Worm (Caenorhabditis elegans): Measurements from ENCODE around the gene ZC15.3.
A peak's percentile ranks its signal among the peaks of the same experiment; 100 is the strongest.

Gene ZC15.3

DNA sequence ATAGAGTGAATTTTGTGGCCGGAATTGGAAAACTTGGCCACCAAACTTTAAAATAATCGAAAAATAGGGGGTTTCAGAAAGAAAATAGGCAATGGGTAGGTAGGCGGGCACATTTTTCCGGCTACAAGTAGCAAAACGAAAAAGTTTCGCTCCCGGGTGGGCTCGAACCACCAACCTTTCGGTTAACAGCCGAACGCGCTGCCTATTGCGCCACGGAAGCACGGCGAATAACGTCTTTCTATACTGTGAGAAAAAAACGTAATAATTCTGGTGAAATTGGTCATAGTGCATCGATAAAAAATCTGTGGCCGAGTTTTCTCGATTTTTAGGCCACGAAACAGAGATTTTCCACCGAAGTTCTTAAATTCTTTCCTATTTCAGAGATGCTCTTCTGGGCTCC, 47.0 kb downstream of the ZC15.3 start:
- TF ChIP-seq daf-8 (GFP tag; IDR thresholded peaks at IDR 0.05) (0 out of 2 replicates have a peak, but pooled peaks have one; percentile 18), ceh-20 (GFP tag; IDR thresholded peaks at IDR 0.05) (0 out of 2 replicates have a peak, but pooled peaks have one; percentile 30), attf-4 (tag; optimal IDR thresholded peaks at IDR 0.05) (no peak), unc-39 (tag; optimal IDR thresholded peaks at IDR 0.05) (no peak), daf-16 (GFP tag; optimal IDR thresholded peaks at IDR 0.05) (peak in 1 of 2 experiments; percentile 50), daf-16 (tag; optimal IDR thresholded peaks at IDR 0.05) (peak; percentile 10), lim-7 (GFP tag; IDR thresholded peaks at IDR 0.05) (0 out of 2 replicates have a peak, but pooled peaks have one; percentile 50), F44E2.7 (GFP tag; IDR thresholded peaks at IDR 0.05) (peak; percentile 86; the same call in 1 of the 2 replicates), egl-43 (GFP tag; IDR thresholded peaks at IDR 0.05) (peak; percentile 66), ceh-28 (tag; optimal IDR thresholded peaks at IDR 0.05) (no peak), aly-2 (tag; optimal IDR thresholded peaks at IDR 0.05) (no peak), daf-19 (GFP tag; conservative IDR thresholded peaks at IDR 0.05) (no peak), nhr-102 (tag; optimal IDR thresholded peaks at IDR 0.05) (no peak), spr-1 (tag; optimal IDR thresholded peaks at IDR 0.05) (no peak), unc-130 (GFP tag; optimal IDR thresholded peaks at IDR 0.05) (no peak), D1046.2 (GFP tag; IDR thresholded peaks at IDR 0.05) (peak; percentile 65; the same call in 1 of the 2 replicates)

DNA sequence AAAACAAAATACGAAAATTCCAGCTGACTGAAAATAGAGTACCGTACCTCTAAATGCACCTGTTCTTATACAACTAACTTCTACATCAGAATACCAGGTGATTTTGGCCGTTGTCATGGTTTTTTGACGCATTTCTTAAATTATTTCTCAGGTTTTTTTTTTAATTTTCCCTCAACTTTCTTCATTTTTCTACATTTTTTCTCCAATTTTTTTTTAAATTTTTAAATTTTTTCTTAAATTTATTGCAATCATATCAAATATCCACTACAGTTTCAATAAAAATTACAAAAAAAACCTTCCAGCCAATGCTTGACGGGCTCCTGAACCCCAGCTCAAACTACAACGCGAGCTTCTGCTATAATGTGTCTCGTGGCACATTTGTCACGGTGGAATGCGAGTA, 47.8 kb downstream of the ZC15.3 start, which contains the start of gene K02E2.1:
K02E2.1 (plus strand) TSS at position 301 of the 400 bp plus-strand sequence.
- TF ChIP-seq lin-38 (GFP tag; IDR thresholded peaks at IDR 0.05) (no peak), nhr-25 (tag; optimal IDR thresholded peaks at IDR 0.05; ENCODE audit: borderline replicate concordance, insufficient read depth) (no peak), T26A8.4 (GFP tag; IDR thresholded peaks at IDR 0.05) (no peak), lin-29 (GFP tag; IDR thresholded peaks at IDR 0.05) (no peak), F26F4.8 (GFP tag; conservative IDR thresholded peaks at IDR 0.05) (no peak), lin-15B (tag; optimal IDR thresholded peaks at IDR 0.05) (no peak), zip-11 (GFP tag; IDR thresholded peaks at IDR 0.05) (no peak), nhr-76 (tag; optimal IDR thresholded peaks at IDR 0.05) (no peak), F49E8.2 (tag; optimal IDR thresholded peaks at IDR 0.05; ENCODE audit: borderline replicate concordance) (no peak), tra-1 (GFP tag; IDR thresholded peaks at IDR 0.05) (no peak), sdz-12 (GFP tag; optimal IDR thresholded peaks at IDR 0.05) (no peak)

Measured in whole organism, L4 larva.